Worm (Caenorhabditis elegans) whole organism, young adult: Measurements from ENCODE around the gene sre-3.

Source experiments
- B0336.3 ChIP-seq: fragments of 200-800 bp; sonication (Bioruptor generic); IDR thresholded peaks from 2 replicates; pipeline ENCODE4 v1.3.6; 2022; ENCODE audit warnings: missing genetic modification characterization, missing compliant biosample characterization
- F22D6.2 ChIP-seq: sonication (generic microtip); optimal IDR thresholded peaks from 2 replicates; lab custom pipeline; 2016; ENCODE audit warnings: mild to moderate bottlenecking, missing genetic modification characterization, missing compliant biosample characterization
- F37B4.10 ChIP-seq: fragments of 200-800 bp; sonication (Bioruptor generic); IDR thresholded peaks from 2 replicates; pipeline ENCODE4 v1.3.6; 2022; ENCODE audit warnings: missing genetic modification characterization, missing compliant biosample characterization
- F57A8.1 ChIP-seq: fragments of 200-800 bp; sonication (Bioruptor generic); optimal IDR thresholded peaks from 2 replicates; lab custom pipeline; 2018; ENCODE audit warnings: mild to moderate bottlenecking, missing genetic modification characterization, moderate library complexity, missing compliant biosample characterization
- K11D2.4 ChIP-seq: fragments of 200-800 bp; sonication (Bioruptor generic); IDR thresholded peaks from 2 replicates; pipeline ENCODE4 v1.3.6; 2022; ENCODE audit warnings: missing genetic modification reagents, missing genetic modification characterization, missing compliant biosample characterization
- K12H6.12 ChIP-seq: fragments of 200-800 bp; sonication (Bioruptor generic); optimal IDR thresholded peaks from 2 replicates; lab custom pipeline; 2018; ENCODE audit warnings: mild to moderate bottlenecking, missing genetic modification characterization, missing compliant biosample characterization
- T07F8.4 ChIP-seq: sonication (generic microtip); optimal IDR thresholded peaks from 2 replicates; lab custom pipeline; 2016; ENCODE audit warnings: mild to moderate bottlenecking, missing genetic modification characterization, moderate library complexity, missing compliant biosample characterization
- ZK185.1 ChIP-seq: sonication (generic microtip); optimal IDR thresholded peaks from 2 replicates; lab custom pipeline; 2016; ENCODE audit warnings: mild to moderate bottlenecking, missing genetic modification characterization, missing compliant biosample characterization; ENCODE audit not compliant: poor library complexity, severe bottlenecking
- aptf-2 ChIP-seq: fragments of 200-800 bp; sonication (Bioruptor generic); conservative IDR thresholded peaks from 2 replicates; pipeline ENCODE4 v1.3.6; 2022; ENCODE audit warnings: missing genetic modification reagents, missing genetic modification characterization, missing compliant biosample characterization
- attf-5 ChIP-seq: fragments of 200-800 bp; sonication (Bioruptor generic); optimal IDR thresholded peaks from 2 replicates; lab custom pipeline; 2018; ENCODE audit warnings: mild to moderate bottlenecking, missing genetic modification characterization, missing compliant biosample characterization
- attf-6 ChIP-seq: fragments of 200-800 bp; sonication (Bioruptor generic); IDR thresholded peaks from 2 replicates; pipeline ENCODE4 v1.3.6; 2022; ENCODE audit warnings: missing genetic modification reagents, missing genetic modification characterization, missing compliant biosample characterization
- bed-2 ChIP-seq: fragments of 200-800 bp; sonication (Bioruptor generic); IDR thresholded peaks from 2 replicates; pipeline ENCODE4 v1.3.6; 2022; ENCODE audit warnings: missing genetic modification reagents, missing genetic modification characterization, missing compliant biosample characterization
- ceh-91 ChIP-seq: fragments of 200-800 bp; sonication (Bioruptor generic); IDR thresholded peaks from 2 replicates; pipeline ENCODE4 v1.3.6; 2022; ENCODE audit warnings: missing genetic modification reagents, missing genetic modification characterization, missing compliant biosample characterization
- dox-1 ChIP-seq: fragments of 200-800 bp; sonication (Bioruptor generic); IDR thresholded peaks from 2 replicates; pipeline ENCODE4 v1.3.6; 2022; ENCODE audit warnings: missing genetic modification reagents, missing genetic modification characterization, missing compliant biosample characterization
- dpff-1 ChIP-seq: sonication (generic microtip); optimal IDR thresholded peaks from 2 replicates; lab custom pipeline; 2017; ENCODE audit warnings: mild to moderate bottlenecking, missing genetic modification characterization, missing compliant biosample characterization
- him-1 ChIP-seq: sonication (generic microtip); optimal IDR thresholded peaks from 2 replicates; lab custom pipeline; 2016; ENCODE audit warnings: missing genotype, missing genetic modification reagents, missing genetic modification characterization, missing compliant biosample characterization
- hmg-1.2 ChIP-seq: fragments of 200-800 bp; sonication (Bioruptor generic); IDR thresholded peaks from 2 replicates; pipeline ENCODE4 v1.3.6; 2022; ENCODE audit warnings: missing genetic modification reagents, missing genetic modification characterization, missing compliant biosample characterization
- hrde-1 ChIP-seq: sonication (generic microtip); optimal IDR thresholded peaks from 2 replicates; lab custom pipeline; 2016; ENCODE audit warnings: missing genetic modification characterization, mild to moderate bottlenecking, missing compliant biosample characterization, moderate library complexity, missing genotype, missing genetic modification reagents, borderline replicate concordance
- lag-1 ChIP-seq: fragments of 200-800 bp; sonication (Bioruptor generic); IDR thresholded peaks from 2 replicates; pipeline ENCODE4 v1.3.6; 2022; ENCODE audit warnings: missing genetic modification reagents, missing genetic modification characterization, missing compliant biosample characterization
- lin-35 ChIP-seq, 3 experiments: fragments of 150-350 bp in 2 of 3; sonication (generic microtip) in 1 of 3; optimal IDR thresholded peaks; 2 replicates each; lab custom pipeline; 2014 to 2018; ENCODE audit warnings: missing biosample characterization in 3 of 3, missing genetic modification characterization in 3 of 3, missing genetic modification reagents in 3 of 3
- lin-54 ChIP-seq: fragments of 200-800 bp; sonication (Bioruptor generic); optimal IDR thresholded peaks from 2 replicates; lab custom pipeline; 2018; ENCODE audit warnings: mild to moderate bottlenecking, missing genetic modification characterization, missing compliant biosample characterization
- nhr-120 ChIP-seq: fragments of 200-800 bp; sonication (Bioruptor generic); IDR thresholded peaks from 2 replicates; pipeline ENCODE4 v1.3.6; 2022; ENCODE audit warnings: missing genetic modification characterization, missing compliant biosample characterization
- nhr-80 ChIP-seq: sonication (generic microtip); optimal IDR thresholded peaks from 2 replicates; lab custom pipeline; 2016; ENCODE audit warnings: missing genetic modification characterization, missing compliant biosample characterization
- pha-4 ChIP-seq: fragments of 150-350 bp; sonication (generic microtip); optimal IDR thresholded peaks from 2 replicates; lab custom pipeline; 2014; ENCODE audit warnings: missing biosample characterization, missing genetic modification reagents, missing genetic modification characterization
- rec-8 ChIP-seq, 2 experiments: sonication (generic microtip); optimal IDR thresholded peaks; 2 replicates each; lab custom pipeline; 2016; ENCODE audit warnings: mild to moderate bottlenecking in 2 of 2, missing genetic modification characterization in 2 of 2, missing genetic modification reagents in 2 of 2, missing genotype in 2 of 2, missing biosample characterization in 1 of 2, missing compliant biosample characterization in 1 of 2, moderate library complexity in 1 of 2
- repo-1 ChIP-seq: sonication (generic microtip); optimal IDR thresholded peaks from 2 replicates; lab custom pipeline; 2017; ENCODE audit warnings: mild to moderate bottlenecking, missing genetic modification characterization, missing compliant biosample characterization
- rpc-1 ChIP-seq, 2 experiments: fragments of 150-350 bp in 1 of 2; sonication (generic microtip) in 1 of 2; optimal IDR thresholded peaks; 2 replicates each; lab custom pipeline; 2014 to 2018; ENCODE audit warnings: missing biosample characterization in 1 of 2, missing genetic modification characterization in 1 of 2, missing genetic modification reagents in 1 of 2, missing genotype in 1 of 2
- sdz-38 ChIP-seq: sonication (generic microtip); optimal IDR thresholded peaks from 2 replicates; lab custom pipeline; 2016; ENCODE audit warnings: missing genotype, missing genetic modification characterization, missing compliant biosample characterization
- snpc-1.3 ChIP-seq: sonication (generic microtip); optimal IDR thresholded peaks from 2 replicates; lab custom pipeline; 2017; ENCODE audit warnings: missing genetic modification characterization, mild to moderate bottlenecking, missing compliant biosample characterization, antibody characterized with exemption, moderate library complexity, missing genotype, missing genetic modification reagents; ENCODE audit not compliant: insufficient read depth
- snpc-3.4 ChIP-seq: sonication (generic microtip); optimal IDR thresholded peaks from 2 replicates; lab custom pipeline; 2017; ENCODE audit warnings: missing genetic modification characterization, mild to moderate bottlenecking, missing compliant biosample characterization, antibody characterized with exemption, moderate library complexity, missing genotype, missing genetic modification reagents
- sptf-2 ChIP-seq: fragments of 200-800 bp; sonication (Bioruptor generic); optimal IDR thresholded peaks from 2 replicates; lab custom pipeline; 2018; ENCODE audit warnings: mild to moderate bottlenecking, missing genetic modification characterization, missing compliant biosample characterization
- tlf-1 ChIP-seq: fragments of 200-800 bp; sonication (Bioruptor generic); optimal IDR thresholded peaks from 2 replicates; lab custom pipeline; 2018; ENCODE audit warnings: mild to moderate bottlenecking, missing genetic modification characterization, missing compliant biosample characterization
- unc-130 ChIP-seq: sonication (generic microtip); optimal IDR thresholded peaks from 2 replicates; lab custom pipeline; 2016; ENCODE audit warnings: missing genetic modification reagents, missing genetic modification characterization, missing compliant biosample characterization
- ztf-26 ChIP-seq: sonication (generic microtip); optimal IDR thresholded peaks from 2 replicates; lab custom pipeline; 2017; ENCODE audit warnings: missing genetic modification characterization, missing compliant biosample characterization
- ztf-28 ChIP-seq: fragments of 200-800 bp; sonication (Bioruptor generic); IDR thresholded peaks from 2 replicates; pipeline ENCODE4 v1.3.6; 2022; ENCODE audit warnings: missing genetic modification reagents, missing genetic modification characterization, missing compliant biosample characterization

sre-3 gene

ce11 chrII:7357176-7357575 lies 28.4 kb upstream of the sre-3 start:
- TF ChIP-seq F22D6.2 (tag; lab: Kevin White, UChicago) (no peak), ztf-26 (tag; lab: Kevin White, UChicago) (no peak), F57A8.1 (GFP tag; lab: Kevin White, UChicago) (no peak), aptf-2 (GFP tag; lab: Robert Waterston, UW) (no peak)
- TF ChIP-seq, all 124 proteins: peak for 0

DNA sequence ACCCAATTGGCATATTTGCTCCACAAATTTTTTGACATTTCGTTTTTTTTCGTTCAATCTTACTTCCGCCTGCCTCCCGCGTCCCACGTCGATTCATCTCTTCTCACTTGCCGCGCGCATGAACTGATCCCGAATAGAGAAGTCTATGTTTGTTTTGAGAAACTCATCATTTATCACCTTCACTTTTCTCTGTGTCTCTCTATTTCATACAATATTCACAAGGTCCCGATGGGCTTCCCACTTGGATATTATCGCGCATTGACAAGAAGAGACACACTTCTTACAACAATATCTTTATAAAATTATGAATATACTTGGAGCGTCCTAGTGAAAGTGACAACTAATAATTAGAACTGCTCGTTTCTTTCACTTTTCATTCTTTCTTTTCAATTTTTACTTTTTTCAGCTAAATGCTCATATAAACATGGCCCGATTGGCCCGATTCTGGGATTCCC lies 27.0 kb upstream of the sre-3 start, which contains the start of gene insc-1:
Gene insc-1, plus strand, starts transcription at position 405 of the 455 bp plus-strand sequence.
- TF ChIP-seq rec-8 (tag; optimal IDR thresholded peaks at IDR 0.05; lab: Kevin White, UChicago) (no peak), attf-5 (no peak), K11D2.4 (GFP tag; lab: Robert Waterston, UW) (no peak), nhr-120 (GFP tag; lab: Robert Waterston, UW) (no peak), F37B4.10 (GFP tag; lab: Robert Waterston, UW) (no peak), hrde-1 (tag; lab: Kevin White, UChicago) (no peak), snpc-1.3 (no peak), B0336.3 (GFP tag; lab: Robert Waterston, UW) (no peak), sptf-2 (GFP tag; lab: Kevin White, UChicago) (no peak), tlf-1 (GFP tag; lab: Kevin White, UChicago) (no peak), rpc-1 (optimal IDR thresholded peaks at IDR 0.05; lab: Kevin White, UChicago) (no peak), rpc-1 (tag; optimal IDR thresholded peaks at IDR 0.05; lab: Kevin White, UChicago) (no peak), lin-54 (GFP tag; lab: Kevin White, UChicago) (no peak), bed-2 (no peak), dpff-1 (tag; lab: Kevin White, UChicago) (no peak), snpc-3.4 (tag; lab: Kevin White, UChicago) (no peak), T07F8.4 (tag; lab: Kevin White, UChicago) (no peak), K12H6.12 (tag; lab: Kevin White, UChicago) (no peak), ztf-28 (GFP tag; lab: Robert Waterston, UW) (no peak), lin-35 (GFP tag; optimal IDR thresholded peaks at IDR 0.05; lab: Kevin White, UChicago) (no peak)
- TF ChIP-seq, all 124 proteins: peak for 0

ce11 chrII:7363990-7364455 lies 21.5 kb upstream of the sre-3 start, which contains the start of gene msra-1:
TSS of gene msra-1 (minus strand) at chrII:7364040.
- TF ChIP-seq repo-1 (tag; lab: Kevin White, UChicago) = no peak
- peak; percentile 22 for TF ChIP-seq attf-5
- TF ChIP-seq hmg-1.2 = peak; percentile 32; the same call in 1 of the 2 replicates
- no peak for TF ChIP-seq dox-1 (GFP tag; lab: Robert Waterston, UW)
- TF ChIP-seq unc-130 (GFP tag; lab: Kevin White, UChicago) = no peak
- TF ChIP-seq him-1 (tag; lab: Kevin White, UChicago) = no peak
- TF ChIP-seq nhr-80 (tag; lab: Kevin White, UChicago) = peak; percentile 80
- peak; percentile 32 for TF ChIP-seq ZK185.1 (tag; lab: Kevin White, UChicago)
- TF ChIP-seq pha-4 (tag; lab: Kevin White, UChicago) = no peak
- TF ChIP-seq lin-35 (GFP tag; optimal IDR thresholded peaks at IDR 0.05; lab: Kevin White, UChicago) = no peak
- TF ChIP-seq lag-1 = no peak
- no peak for TF ChIP-seq ceh-91
- TF ChIP-seq sdz-38 = no peak
- TF ChIP-seq attf-6 (GFP tag; lab: Robert Waterston, UW) = no peak
- TF ChIP-seq ztf-26 (tag; lab: Kevin White, UChicago) = no peak
